Worm (Caenorhabditis elegans) whole organism, dauer: ENCODE results near the gene F58E6.13.

Experiments used
- unc-62 ChIP-seq: sonication (generic microtip); optimal IDR thresholded peaks from 2 replicates; lab custom pipeline; 2017; ENCODE audit warnings: missing biosample characterization, missing genetic modification reagents, missing genetic modification characterization

Gene F58E6.13

DNA sequence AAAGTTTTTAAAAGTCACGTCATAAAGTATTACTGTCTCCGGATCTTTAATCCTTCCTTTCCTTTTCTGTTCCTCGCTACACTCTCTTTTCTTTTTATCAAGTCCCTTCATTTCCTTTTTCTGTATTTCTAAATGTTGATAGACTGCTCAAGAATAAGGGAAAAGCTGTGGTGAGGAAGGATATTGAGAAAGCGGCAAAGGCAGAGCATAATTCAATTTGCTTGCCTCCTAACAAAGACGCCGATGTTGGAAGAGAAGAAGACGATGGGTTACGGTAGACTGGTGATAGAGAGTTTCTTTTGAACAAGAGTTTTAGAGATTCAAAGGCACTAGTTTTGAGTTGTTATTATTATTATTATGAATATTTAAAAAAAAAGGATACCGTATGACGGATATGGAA, 20.6 kb downstream of the F58E6.13 start:
- TF ChIP-seq unc-62 (GFP tag; lab: Kevin White, UChicago) = no peak

ce11 chrV:9767941-9768340, 22.9 kb downstream of the F58E6.13 start:
- TF ChIP-seq unc-62 (GFP tag; lab: Kevin White, UChicago) = no peak

DNA sequence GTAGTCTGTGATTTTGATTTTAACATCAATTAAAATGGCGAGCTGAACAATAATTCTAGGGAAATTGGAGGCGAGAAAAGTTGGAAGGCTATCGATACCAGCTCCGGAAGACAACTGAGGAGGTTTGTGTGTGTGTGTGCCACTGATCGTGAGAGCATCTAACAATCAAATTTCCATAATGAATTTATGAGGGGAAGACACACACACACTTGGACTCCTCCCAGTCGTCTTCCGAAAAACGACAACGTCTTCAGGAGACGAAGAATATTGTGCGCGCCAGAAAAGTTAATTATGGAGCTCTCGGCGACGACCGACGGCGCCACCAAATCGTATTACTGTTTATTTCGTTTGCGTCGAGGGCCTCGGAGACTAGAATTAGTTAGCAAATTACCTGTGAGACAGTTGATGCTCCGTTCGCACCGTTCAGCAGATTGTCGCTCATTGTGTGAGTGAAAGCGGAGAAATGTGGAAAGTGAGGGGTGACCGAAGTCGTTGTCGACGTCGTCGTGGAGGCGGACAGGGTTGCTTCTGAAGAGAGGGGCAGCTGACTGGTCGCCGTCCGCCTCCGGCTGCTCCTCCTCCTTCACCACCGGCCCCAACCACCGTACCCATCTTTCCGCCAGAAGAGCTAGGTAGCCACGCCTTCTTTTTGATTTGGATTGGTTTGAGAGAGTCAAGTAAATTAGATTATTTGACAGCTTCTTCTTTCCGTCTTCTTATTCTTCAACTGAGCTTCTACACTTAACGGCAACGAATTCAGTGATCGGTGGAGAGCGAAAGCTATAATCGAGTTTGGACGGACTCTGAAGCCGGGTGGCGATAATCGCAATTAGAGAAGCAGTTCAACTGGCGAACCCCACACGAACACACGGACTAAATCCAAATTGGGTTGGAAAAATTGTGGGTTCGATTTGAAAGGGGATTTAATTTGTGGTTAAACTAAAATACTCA, 24.1 kb downstream of the F58E6.13 start, which contains the start of gene unc-42:
unc-42 (minus strand) TSS at position 564 of the 951 bp plus-strand sequence.
- no peak for TF ChIP-seq unc-62 (GFP tag; lab: Kevin White, UChicago)

ce11 chrV:9771311-9771710, 26.3 kb downstream of the F58E6.13 start:
- no peak for TF ChIP-seq unc-62 (GFP tag; lab: Kevin White, UChicago)

ce11 chrV:9771970-9772369, 26.9 kb downstream of the F58E6.13 start, which contains the start of gene F46B6.2:
Gene F46B6.2, plus strand, starts transcription at chrV:9772285.
- TF ChIP-seq unc-62 (GFP tag; lab: Kevin White, UChicago) = no peak

DNA sequence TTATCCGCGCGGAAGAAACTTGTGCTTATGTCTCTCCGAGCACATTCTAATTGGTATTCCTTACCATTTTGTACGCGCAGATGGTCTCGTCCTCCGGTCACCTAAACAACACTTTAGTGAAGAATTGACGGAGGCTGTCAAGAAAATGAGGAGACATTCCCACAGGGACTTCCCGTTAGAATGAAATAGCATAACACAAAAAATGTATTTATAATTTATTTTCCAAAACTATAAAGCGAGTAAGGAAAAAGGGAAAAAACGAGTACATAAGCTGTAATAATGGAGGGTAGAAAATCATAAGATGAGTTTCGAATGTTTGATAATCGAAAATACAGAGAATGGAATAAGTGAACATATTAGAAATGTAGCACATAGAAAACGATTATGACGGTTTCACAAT, 30.7 kb downstream of the F58E6.13 start, which contains the start of gene F46B6.12:
F46B6.12 (minus strand) TSS at position 101 of the 400 bp plus-strand sequence.
- TF ChIP-seq unc-62 (GFP tag; lab: Kevin White, UChicago) = no peak

DNA sequence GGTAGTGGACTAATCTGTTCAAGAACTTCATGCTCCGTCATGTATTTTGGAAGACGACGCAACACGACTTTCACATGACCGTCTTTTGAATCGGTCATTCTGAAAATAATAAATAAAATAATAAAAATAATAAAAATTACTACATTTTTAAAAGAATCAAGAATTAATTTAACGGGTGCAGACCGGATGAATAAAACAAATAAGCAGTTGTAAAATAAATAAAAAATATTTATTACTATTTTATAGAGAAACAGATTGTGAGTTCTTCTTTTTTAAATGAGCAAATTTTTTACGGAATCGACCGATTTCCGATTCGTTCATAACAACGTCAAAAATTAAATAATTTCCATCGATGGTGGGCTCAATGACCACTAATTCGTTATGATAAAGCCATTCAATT, 32.6 kb downstream of the F58E6.13 start, which contains the start of gene smg-4:
smg-4 (minus strand) TSS at position 101 of the 400 bp plus-strand sequence.
- no peak for TF ChIP-seq unc-62 (GFP tag; lab: Kevin White, UChicago)

DNA sequence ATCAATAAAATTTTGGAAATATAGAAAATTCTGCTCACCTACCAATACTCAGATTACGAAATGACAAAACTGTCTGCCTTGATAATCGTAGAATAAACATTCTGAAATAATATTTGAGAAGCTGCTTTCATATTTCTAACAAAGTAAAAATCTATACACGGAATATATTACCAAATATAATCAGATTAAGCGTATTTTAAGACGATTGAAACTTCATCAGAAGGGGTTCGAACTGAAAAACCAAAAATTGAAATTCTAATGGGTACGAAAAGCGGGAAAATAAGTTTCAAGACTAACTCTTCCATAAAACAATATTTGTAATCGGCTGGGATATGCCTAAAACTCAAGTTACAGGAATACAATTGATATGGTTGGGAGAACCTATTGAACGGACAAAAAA, 34.4 kb downstream of the F58E6.13 start, which contains the start of gene F46B6.4:
F46B6.4 (minus strand) TSS at position 101 of the 400 bp plus-strand sequence.
- no peak for TF ChIP-seq unc-62 (GFP tag; lab: Kevin White, UChicago)

ce11 chrV:9782045-9782444, 37.0 kb downstream of the F58E6.13 start:
- TF ChIP-seq unc-62 (GFP tag; lab: Kevin White, UChicago) = no peak

ce11 chrV:9782969-9783368, 37.9 kb downstream of the F58E6.13 start, which contains the start of gene F46B6.5:
Gene F46B6.5, minus strand, starts transcription at chrV:9783069.
- no peak for TF ChIP-seq unc-62 (GFP tag; lab: Kevin White, UChicago)

ce11 chrV:9784215-9784614, 39.2 kb downstream of the F58E6.13 start:
- no peak for TF ChIP-seq unc-62 (GFP tag; lab: Kevin White, UChicago)

DNA sequence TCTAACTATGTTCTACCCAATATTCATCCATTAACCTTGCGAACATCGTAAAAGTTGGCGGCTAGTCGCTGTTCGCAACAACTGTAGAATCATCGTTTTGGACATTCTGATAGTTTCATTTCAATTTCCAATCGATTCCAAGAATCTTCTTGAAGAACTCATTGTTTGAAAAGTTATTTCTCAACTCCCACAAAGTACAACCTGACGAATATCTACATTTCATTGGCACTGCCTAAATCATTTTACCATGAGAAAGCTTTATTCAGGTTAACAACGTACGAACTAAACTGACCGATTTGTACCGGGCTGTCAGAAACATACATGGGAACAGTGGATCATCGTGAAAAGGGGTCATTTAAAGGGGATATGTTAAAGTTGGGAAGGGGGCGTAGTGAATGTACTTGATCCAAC, 41.7 kb downstream of the F58E6.13 start, which contains the start of gene F46B6.6:
F46B6.6 (minus strand) TSS at position 148 of the 411 bp plus-strand sequence.
- TF ChIP-seq unc-62 (GFP tag; lab: Kevin White, UChicago) = no peak

DNA sequence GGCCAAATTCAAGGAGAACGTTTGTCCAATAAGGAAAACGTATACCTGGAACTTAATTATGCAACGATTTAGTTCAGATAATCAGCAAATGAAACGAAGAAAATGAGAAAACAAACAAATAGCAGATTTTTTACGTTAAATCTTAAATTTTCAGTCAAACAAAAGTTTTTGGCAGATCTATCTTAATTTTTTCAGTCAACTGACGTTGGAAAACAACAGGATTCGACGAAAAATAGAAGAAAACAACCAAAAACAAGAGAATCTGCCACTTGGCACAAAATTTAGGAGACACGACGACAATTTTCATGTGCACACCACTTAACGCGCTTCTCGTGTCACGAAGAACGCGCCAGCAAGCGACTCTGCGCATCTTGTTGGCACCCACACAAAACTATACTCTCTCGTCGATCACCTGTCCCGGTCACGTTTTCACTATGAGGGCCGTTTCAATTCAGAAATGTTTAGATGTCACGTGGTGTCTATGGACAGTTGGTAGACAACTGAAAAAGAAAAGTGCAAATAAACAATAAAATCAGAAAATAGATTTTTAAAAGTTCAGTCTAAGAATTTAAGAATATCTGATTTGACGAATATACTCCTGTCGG, 44.7 kb downstream of the F58E6.13 start, which contains the start of gene ztf-7:
ztf-7 (minus strand) TSS at position 51 of the 605 bp plus-strand sequence.
- no peak for TF ChIP-seq unc-62 (GFP tag; lab: Kevin White, UChicago)

- TF ChIP-seq unc-62 (GFP tag; lab: Kevin White, UChicago) = no peak
Observed at ce11 chrV:9791332-9791731, 46.3 kb downstream of the F58E6.13 start, which contains the start of gene lipl-2. Gene lipl-2, plus strand, starts transcription at chrV:9791567.

DNA sequence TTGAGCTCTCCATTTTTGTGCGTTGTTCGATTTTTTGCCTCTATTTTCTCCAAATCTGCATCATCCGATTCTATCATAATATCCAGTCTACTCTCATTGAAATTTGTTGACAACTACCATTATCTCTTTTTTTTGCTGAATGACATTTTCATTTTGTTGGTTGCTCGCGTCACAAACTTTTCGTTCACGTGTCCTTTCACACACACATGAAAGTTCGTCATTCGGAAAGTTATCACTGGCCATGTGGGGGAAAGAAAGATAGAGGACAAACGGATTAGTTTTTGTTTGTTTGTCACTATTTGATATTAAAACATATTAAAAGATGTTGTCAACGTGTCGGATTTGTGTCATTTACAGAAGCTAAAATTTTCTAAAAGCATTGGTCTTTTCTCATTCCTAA, 50.0 kb downstream of the F58E6.13 start:
- no peak for TF ChIP-seq unc-62 (GFP tag; lab: Kevin White, UChicago)

DNA sequence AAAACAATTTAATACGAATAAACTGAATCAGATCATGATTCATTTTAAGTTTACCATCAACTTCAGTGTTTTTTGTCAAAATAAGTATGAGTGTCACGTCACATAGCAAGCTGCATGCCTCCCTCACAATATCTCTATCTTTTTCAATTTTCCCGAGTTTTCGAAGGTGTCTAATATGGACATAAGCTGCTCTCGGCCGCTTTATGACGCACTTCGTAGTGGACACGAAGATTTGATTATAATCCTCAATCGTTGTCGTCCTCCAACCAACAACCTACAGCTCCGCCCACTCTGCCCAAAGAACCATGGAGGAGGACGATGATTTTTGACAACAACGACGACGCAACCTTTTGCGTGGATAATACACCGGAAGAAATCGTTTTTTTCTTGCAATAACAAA, 51.0 kb downstream of the F58E6.13 start:
- TF ChIP-seq unc-62 (GFP tag; lab: Kevin White, UChicago) = no peak
